Fruit fly (Drosophila melanogaster) whole organism, embryonic: Measurements from ENCODE around the gene CG3529.
A peak's percentile ranks its signal among the peaks of the same experiment; 100 is the strongest.

Experiments used
- Aef1 ChIP-seq: fragments of 200-800 bp; sonication (Bioruptor generic); IDR thresholded peaks from 3 replicates; pipeline ENCODE4 v1.3.6; 2022; ENCODE audit warnings: missing biosample characterization, missing genetic modification characterization
- Atf-2 ChIP-seq: fragments of 200-800 bp; sonication (Bioruptor generic); optimal IDR thresholded peaks from 2 replicates; lab custom pipeline; 2016; ENCODE audit warnings: missing biosample characterization, missing genetic modification characterization
- B-H1 ChIP-seq: fragments of 200-800 bp; sonication (Bioruptor generic); IDR thresholded peaks from 3 replicates; pipeline ENCODE4 v1.3.6; 2022; ENCODE audit warnings: missing biosample characterization, missing genetic modification characterization
- CG12155 ChIP-seq: fragments of 200-800 bp; sonication (Bioruptor generic); optimal IDR thresholded peaks from 3 replicates; lab custom pipeline; 2016; ENCODE audit warnings: missing biosample characterization, missing genetic modification characterization
- CG1233 ChIP-seq: fragments of 200-800 bp; sonication (Bioruptor generic); optimal IDR thresholded peaks from 4 replicates; lab custom pipeline; 2018; ENCODE audit warnings: missing biosample characterization, mild to moderate bottlenecking, missing genetic modification characterization
- CG14050 ChIP-seq: fragments of 200-800 bp; sonication (Bioruptor generic); IDR thresholded peaks from 3 replicates; pipeline ENCODE4 v1.3.6; 2022; ENCODE audit warnings: missing biosample characterization, missing genetic modification characterization
- CG15011 ChIP-seq: fragments of 200-800 bp; sonication (Bioruptor generic); optimal IDR thresholded peaks from 3 replicates; lab custom pipeline; 2018; ENCODE audit warnings: missing biosample characterization, mild to moderate bottlenecking, missing genetic modification characterization
- CG1647 ChIP-seq: fragments of 200-800 bp; sonication (Bioruptor generic); optimal IDR thresholded peaks from 3 replicates; lab custom pipeline; 2016; ENCODE audit warnings: missing biosample characterization, missing genetic modification characterization
- CG17186 ChIP-seq: fragments of 200-800 bp; sonication (Bioruptor generic); optimal IDR thresholded peaks from 3 replicates; lab custom pipeline; 2017; ENCODE audit warnings: missing biosample characterization, missing genetic modification reagents, missing genetic modification characterization
- CG17328 ChIP-seq: fragments of 200-800 bp; sonication (Bioruptor generic); IDR thresholded peaks from 2 replicates; pipeline ENCODE4 v1.3.6; 2022; ENCODE audit warnings: missing biosample characterization, missing genetic modification characterization
- CG1792 ChIP-seq: fragments of 200-800 bp; sonication (Bioruptor generic); optimal IDR thresholded peaks from 2 replicates; lab custom pipeline; 2016; ENCODE audit warnings: missing biosample characterization, missing genetic modification characterization
- CG2678 ChIP-seq: fragments of 200-800 bp; sonication (Bioruptor generic); optimal IDR thresholded peaks from 3 replicates; lab custom pipeline; 2019; ENCODE audit warnings: missing biosample characterization, mild to moderate bottlenecking, missing genetic modification characterization, moderate library complexity
- CG3163 ChIP-seq: fragments of 200-800 bp; sonication (Bioruptor generic); optimal IDR thresholded peaks from 3 replicates; lab custom pipeline; 2016; ENCODE audit warnings: missing biosample characterization, missing genetic modification characterization
- CG34224 ChIP-seq: fragments of 200-800 bp; sonication (Bioruptor generic); IDR thresholded peaks from 3 replicates; pipeline ENCODE4 v1.3.6; 2022; ENCODE audit warnings: missing biosample characterization, missing genetic modification characterization; ENCODE audit not compliant: partially characterized antibody
- CG3726 ChIP-seq: fragments of 200-800 bp; sonication (Bioruptor generic); IDR thresholded peaks from 3 replicates; pipeline ENCODE4, ENCODE4 v1.3.6; 2022; ENCODE audit warnings: missing biosample characterization, missing genetic modification characterization
- CG3838 ChIP-seq: fragments of 200-800 bp; sonication (Bioruptor generic); optimal IDR thresholded peaks from 3 replicates; lab custom pipeline; 2016; ENCODE audit warnings: missing biosample characterization, missing genetic modification characterization
- CG4730 ChIP-seq: fragments of 200-800 bp; sonication (Bioruptor generic); IDR thresholded peaks from 2 replicates; pipeline ENCODE4 v1.3.6; 2022; ENCODE audit warnings: missing biosample characterization, missing genetic modification characterization
- CG5953 ChIP-seq: fragments of 200-800 bp; sonication (Bioruptor generic); IDR thresholded peaks from 2 replicates; pipeline ENCODE4 v1.3.6; 2022; ENCODE audit warnings: missing biosample characterization, missing genetic modification characterization
- CG6683 ChIP-seq: fragments of 200-800 bp; sonication (Bioruptor generic); optimal IDR thresholded peaks from 2 replicates; lab custom pipeline; 2017; ENCODE audit warnings: missing biosample characterization, mild to moderate bottlenecking, missing genetic modification characterization, missing genetic modification reagents
- CG6854 ChIP-seq: fragments of 200-800 bp; sonication (Bioruptor generic); optimal IDR thresholded peaks from 3 replicates; lab custom pipeline; 2017; ENCODE audit warnings: missing biosample characterization, mild to moderate bottlenecking, missing genetic modification characterization
- CG7963 ChIP-seq: fragments of 200-800 bp; sonication (Bioruptor generic); IDR thresholded peaks from 3 replicates; pipeline ENCODE4 v1.3.6; 2022; ENCODE audit warnings: missing biosample characterization, missing genetic modification characterization; ENCODE audit not compliant: partially characterized antibody
- CG8359 ChIP-seq: fragments of 200-800 bp; sonication (Bioruptor generic); optimal IDR thresholded peaks from 2 replicates; lab custom pipeline; 2017; ENCODE audit warnings: missing biosample characterization, mild to moderate bottlenecking, missing genetic modification characterization, borderline replicate concordance
- Eip74EF ChIP-seq, 2 experiments: fragments of 200-800 bp in 1 of 2; fragments of >200 bp in 1 of 2; sonication (Bioruptor generic) in 1 of 2; optimal IDR thresholded peaks; 2 replicates each; lab custom pipeline; 2017 to 2019; ENCODE audit warnings: missing biosample characterization in 2 of 2, missing genetic modification characterization in 2 of 2, mild to moderate bottlenecking in 1 of 2, moderate library complexity in 1 of 2
- H2.0 ChIP-seq: fragments of 200-800 bp; sonication (Bioruptor generic); IDR thresholded peaks from 2 replicates; pipeline ENCODE4 v1.3.6; 2022; ENCODE audit warnings: missing biosample characterization, missing genetic modification characterization
- HmgD ChIP-seq: fragments of 200-800 bp; sonication (Bioruptor generic); optimal IDR thresholded peaks from 3 replicates; lab custom pipeline; 2016; ENCODE audit warnings: missing biosample characterization, missing genetic modification characterization
- Hr78 ChIP-seq, 2 experiments: fragments of 200-800 bp in 1 of 2; fragments of >200 bp in 1 of 2; sonication (Bioruptor generic) in 1 of 2; optimal IDR thresholded peaks; 2 replicates each; lab custom pipeline; 2017 to 2019; ENCODE audit warnings: missing biosample characterization in 2 of 2, missing genetic modification characterization in 2 of 2, mild to moderate bottlenecking in 1 of 2, moderate library complexity in 1 of 2
- Nf-YA ChIP-seq: fragments of 200-800 bp; sonication (Bioruptor generic); IDR thresholded peaks from 2 replicates; pipeline ENCODE4 v1.3.6; 2022; ENCODE audit warnings: missing biosample characterization, missing genetic modification characterization
- Opbp ChIP-seq: fragments of 200-800 bp; sonication (Bioruptor generic); IDR thresholded peaks from 3 replicates; pipeline ENCODE4 v1.3.6; 2022; ENCODE audit warnings: missing biosample characterization, missing genetic modification characterization; ENCODE audit not compliant: partially characterized antibody
- Optix ChIP-seq: fragments of 200-800 bp; sonication (Bioruptor generic); IDR thresholded peaks from 3 replicates; pipeline ENCODE4 v1.3.6; 2022; ENCODE audit warnings: missing biosample characterization, missing genetic modification characterization
- Ptx1 ChIP-seq: fragments of 200-800 bp; sonication (Bioruptor generic); IDR thresholded peaks from 2 replicates; pipeline ENCODE4 v1.3.6; 2022; ENCODE audit warnings: missing biosample characterization, missing genetic modification characterization
- Sox100B ChIP-seq: fragments of 200-800 bp; sonication (Bioruptor generic); optimal IDR thresholded peaks from 3 replicates; lab custom pipeline; 2018; ENCODE audit warnings: missing biosample characterization, mild to moderate bottlenecking, missing genetic modification characterization
- Usf ChIP-seq: fragments of 200-800 bp; sonication (Bioruptor generic); optimal IDR thresholded peaks from 2 replicates; lab custom pipeline; 2017; ENCODE audit warnings: missing genotype, missing biosample characterization, missing genetic modification characterization
- Xbp1 ChIP-seq: fragments of 200-800 bp; sonication (Bioruptor generic); optimal IDR thresholded peaks from 3 replicates; lab custom pipeline; 2016; ENCODE audit warnings: missing biosample characterization, mild to moderate bottlenecking, missing genetic modification characterization
- ato ChIP-seq: fragments of 200-800 bp; sonication (Bioruptor generic); IDR thresholded peaks from 2 replicates; pipeline ENCODE4 v1.3.6; 2022; ENCODE audit warnings: missing biosample characterization, missing genetic modification characterization; ENCODE audit not compliant: partially characterized antibody
- bcd ChIP-seq: fragments of 200-800 bp; sonication (Bioruptor generic); optimal IDR thresholded peaks from 2 replicates; lab custom pipeline; 2017; ENCODE audit warnings: missing biosample characterization, mild to moderate bottlenecking, missing genetic modification characterization
- danr ChIP-seq: fragments of 200-800 bp; sonication (Bioruptor generic); IDR thresholded peaks from 2 replicates; pipeline ENCODE4 v1.3.6; 2022; ENCODE audit warnings: missing biosample characterization, missing genetic modification characterization
- dpn ChIP-seq, 2 experiments: fragments of 200-800 bp; sonication (Bioruptor generic); optimal IDR thresholded peaks; 3 replicates each; lab custom pipeline; 2016; ENCODE audit warnings: missing biosample characterization in 2 of 2, missing genetic modification characterization in 2 of 2
- fu2 ChIP-seq: fragments of 200-800 bp; sonication (Bioruptor generic); optimal IDR thresholded peaks from 2 replicates; lab custom pipeline; 2016; ENCODE audit warnings: missing biosample characterization, missing genetic modification characterization
- gem ChIP-seq: fragments of 200-800 bp; sonication (Bioruptor generic); optimal IDR thresholded peaks from 2 replicates; lab custom pipeline; 2019; ENCODE audit warnings: missing biosample characterization, mild to moderate bottlenecking, missing genetic modification characterization, moderate library complexity
- gt ChIP-seq: fragments of 200-800 bp; sonication (Bioruptor generic); IDR thresholded peaks from 2 replicates; pipeline ENCODE4 v1.3.6; 2022; ENCODE audit warnings: missing biosample characterization, missing genetic modification characterization
- ken ChIP-seq: fragments of 200-800 bp; sonication (Bioruptor generic); IDR thresholded peaks from 3 replicates; pipeline ENCODE4 v1.3.6; 2022; ENCODE audit warnings: missing biosample characterization, missing genetic modification characterization
- oc ChIP-seq: fragments of 200-800 bp; sonication (Bioruptor generic); optimal IDR thresholded peaks from 2 replicates; lab custom pipeline; 2018; ENCODE audit warnings: missing biosample characterization, mild to moderate bottlenecking, missing genetic modification characterization, moderate library complexity
- pho ChIP-seq: fragments of 200-800 bp; sonication (Bioruptor generic); optimal IDR thresholded peaks from 2 replicates; lab custom pipeline; 2016; ENCODE audit warnings: missing biosample characterization, missing genetic modification characterization
- pros ChIP-seq: fragments of 200-800 bp; sonication (Bioruptor generic); optimal IDR thresholded peaks from 3 replicates; lab custom pipeline; 2019; ENCODE audit warnings: missing biosample characterization, mild to moderate bottlenecking, missing genetic modification characterization, moderate library complexity
- ranshi ChIP-seq: fragments of 200-800 bp; sonication (Bioruptor generic); IDR thresholded peaks from 2 replicates; pipeline ENCODE4 v1.3.6; 2022; ENCODE audit warnings: missing biosample characterization, missing genetic modification characterization
- salm ChIP-seq: fragments of 200-800 bp; sonication (Bioruptor generic); optimal IDR thresholded peaks from 2 replicates; lab custom pipeline; 2018; ENCODE audit warnings: missing biosample characterization, mild to moderate bottlenecking, missing genetic modification characterization
- sima ChIP-seq: fragments of 200-800 bp; sonication (Bioruptor generic); optimal IDR thresholded peaks from 2 replicates; lab custom pipeline; 2016; ENCODE audit warnings: missing biosample characterization, missing genetic modification characterization
- tup ChIP-seq: fragments of 200-800 bp; sonication (Bioruptor generic); optimal IDR thresholded peaks from 2 replicates; lab custom pipeline; 2016; ENCODE audit warnings: missing biosample characterization, mild to moderate bottlenecking, missing genetic modification characterization, moderate library complexity
- tx ChIP-seq: fragments of 200-800 bp; sonication (Bioruptor generic); optimal IDR thresholded peaks from 2 replicates; lab custom pipeline; 2016; ENCODE audit warnings: missing biosample characterization, missing genetic modification characterization
- wdn ChIP-seq: fragments of 200-800 bp; sonication (Bioruptor generic); IDR thresholded peaks from 2 replicates; pipeline ENCODE4 v1.3.6; 2022; ENCODE audit warnings: missing biosample characterization, missing genetic modification characterization
- wor ChIP-seq: fragments of 200-800 bp; sonication (Bioruptor generic); IDR thresholded peaks from 2 replicates; pipeline ENCODE4 v1.3.6; 2022; ENCODE audit warnings: missing biosample characterization, missing genetic modification characterization

The CG3529 gene

dm6 chr3L:9397156-9397555, 49.5 kb upstream of the CG3529 start (continued):
- TF ChIP-seq CG15011 (GFP tag; lab: Kevin White, UChicago) (peak; percentile 87), CG12155 (GFP tag; lab: Kevin White, UChicago) (no peak), gt (no peak), CG17328 (GFP tag; lab: Robert Waterston, UW) (peak; percentile 16; the same call in 1 of the 2 replicates), dpn (GFP tag; optimal IDR thresholded peaks at IDR 0.05; lab: Kevin White, UChicago) (peak in 1 of 2 experiments; percentile 67), Usf (GFP tag; lab: Kevin White, UChicago) (no peak), gem (peak; percentile 47), CG34224 (GFP tag; lab: Robert Waterston, UW) (no peak), bcd (GFP tag; lab: Kevin White, UChicago) (peak; percentile 65), Ptx1 (GFP tag; lab: Robert Waterston, UW) (peak; percentile 26; the same call in 1 of the 2 replicates), CG17186 (GFP tag; lab: Kevin White, UChicago) (peak; percentile 38), wor (no peak), Optix (GFP tag; lab: Robert Waterston, UW) (no peak), danr (GFP tag; lab: Robert Waterston, UW) (no peak), pros (GFP tag; lab: Kevin White, UChicago) (no peak), Hr78 (GFP tag; optimal IDR thresholded peaks at IDR 0.05; lab: Kevin White, UChicago) (no peak), CG7963 (GFP tag; lab: Robert Waterston, UW) (no peak), Nf-YA (GFP tag; lab: Robert Waterston, UW) (0 out of 2 replicates have a peak, but pooled peaks have one; percentile 31), Aef1 (GFP tag; lab: Robert Waterston, UW) (no peak), Atf-2 (GFP tag; lab: Kevin White, UChicago) (no peak), H2.0 (GFP tag; lab: Robert Waterston, UW) (no peak), CG6854 (GFP tag; lab: Kevin White, UChicago) (peak; percentile 82), CG1233 (peak; percentile 75), Eip74EF (GFP tag; optimal IDR thresholded peaks at IDR 0.05; lab: Kevin White, UChicago) (no peak), CG8359 (GFP tag; lab: Kevin White, UChicago) (peak; percentile 56), CG6683 (GFP tag; lab: Kevin White, UChicago) (peak; percentile 81), CG1647 (GFP tag; lab: Kevin White, UChicago) (peak; percentile 69), salm (tag; lab: Kevin White, UChicago) (peak; percentile 29), fu2 (GFP tag; lab: Kevin White, UChicago) (no peak), HmgD (no peak), ato (GFP tag; lab: Robert Waterston, UW) (no peak), CG3163 (GFP tag; lab: Kevin White, UChicago) (no peak), CG2678 (tag; lab: Kevin White, UChicago) (peak; percentile 87), Xbp1 (no peak), CG4730 (GFP tag; lab: Robert Waterston, UW) (no peak), pho (peak; percentile 43), CG3838 (GFP tag; lab: Kevin White, UChicago) (no peak), Sox100B (GFP tag; lab: Kevin White, UChicago) (peak; percentile 73), wdn (GFP tag; lab: Robert Waterston, UW) (0 out of 2 replicates have a peak, but pooled peaks have one; percentile 28), oc (no peak), CG3726 (GFP tag; lab: Robert Waterston, UW) (peak; percentile 5; the same call in 1 of the 3 replicates), CG5953 (GFP tag; lab: Robert Waterston, UW) (0 out of 2 replicates have a peak, but pooled peaks have one; percentile 38), Opbp (GFP tag; lab: Robert Waterston, UW) (no peak), CG14050 (GFP tag; lab: Robert Waterston, UW) (no peak), tup (GFP tag; lab: Kevin White, UChicago) (peak; percentile 36), tx (GFP tag; lab: Kevin White, UChicago) (no peak), B-H1 (GFP tag; lab: Robert Waterston, UW) (peak; percentile 15; the same call in 1 of the 3 replicates), ken (no peak), CG1792 (GFP tag; lab: Kevin White, UChicago) (peak; percentile 76), ranshi (peak; percentile 51; the same call in 1 of the 2 replicates), sima (no peak)
